Fruit fly (Drosophila melanogaster) Kc167 (cell line): ENCODE results near the gene Cyp4g15.

Experiments
- h ChIP-seq: fragments of >200 bp; optimal IDR thresholded peaks from 3 replicates; lab custom pipeline; 2018; ENCODE audit warnings: missing external identifiers
- insv ChIP-seq: fragments of >200 bp; optimal IDR thresholded peaks from 3 replicates; lab custom pipeline; 2018; ENCODE audit warnings: missing external identifiers
- psq ChIP-seq: fragments of >200 bp; optimal IDR thresholded peaks from 2 replicates; lab custom pipeline; 2017; ENCODE audit warnings: missing external identifiers
- ttk ChIP-seq: sonication (Bioruptor generic); optimal IDR thresholded peaks from 2 replicates; lab custom pipeline; 2017; ENCODE audit warnings: missing external identifiers

DNA sequence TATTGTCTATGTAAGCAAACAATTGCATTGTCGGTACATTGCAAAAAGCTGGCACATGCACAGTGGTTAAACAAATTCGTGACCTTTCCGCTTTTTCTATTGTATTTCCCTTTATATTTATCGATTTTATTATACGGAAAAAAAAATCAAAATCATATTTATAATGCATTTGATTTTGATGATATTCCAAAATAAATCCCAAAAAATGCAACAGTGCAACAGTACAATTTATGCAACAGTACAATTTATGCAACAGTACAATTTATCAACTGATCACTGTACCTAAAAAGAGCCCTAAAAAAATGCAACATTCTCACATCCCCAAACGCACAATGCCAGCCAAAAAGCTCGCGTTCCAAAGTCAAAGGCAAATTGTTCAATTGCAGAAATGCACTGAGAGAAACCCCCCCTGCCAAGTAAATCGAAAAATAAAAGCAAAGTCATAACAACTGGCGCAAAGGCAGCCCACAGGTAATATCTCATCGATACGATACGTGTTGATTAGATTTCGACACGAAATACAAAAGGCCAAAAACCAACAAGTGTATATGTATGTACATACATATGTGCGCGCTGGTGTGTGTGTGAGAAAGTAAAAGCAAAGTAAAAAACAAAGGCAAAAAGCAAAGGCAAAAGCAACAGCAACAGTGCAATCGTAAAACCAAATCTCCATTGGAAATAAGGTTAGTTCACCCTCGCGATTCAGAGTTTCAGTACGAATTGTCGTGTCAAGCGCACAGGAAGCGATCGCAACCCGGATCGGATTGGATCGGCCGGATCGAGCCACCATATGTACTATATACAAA lies 34.8 kb upstream of the Cyp4g15 start, which contains the start of gene Sk1:
- TF ChIP-seq h (lab: Kevin White, UChicago) (no peak), psq (lab: Kevin White, UChicago) (no peak), insv (lab: Kevin White, UChicago) (no peak), ttk (lab: Kevin White, UChicago) (no peak)
